Fruit fly (Drosophila melanogaster) S2 (cell line): Measurements from ENCODE around the gene CG46042.

ENCODE experiments used
- CG8478 ChIP-seq: fragments of >200 bp; optimal IDR thresholded peaks from 2 replicates; lab custom pipeline; 2018
- CTCF ChIP-seq, 2 experiments: fragments of >200 bp; optimal IDR thresholded peaks; 2 replicates each; lab custom pipeline; 2018

- TF ChIP-seq CTCF (optimal IDR thresholded peaks at IDR 0.05; lab: Kevin White, UChicago) (no peak), CG8478 (lab: Kevin White, UChicago) (no peak)
Observed at dm6 chr3R:19968695-19969094, 26.5 kb upstream of the CG46042 start.
